Worm (Caenorhabditis elegans): ENCODE results near the gene ufl-1.

- no peak for TF ChIP-seq attf-6 (GFP tag; IDR thresholded peaks at IDR 0.05)
- no peak for TF ChIP-seq mes-4 (tag; optimal IDR thresholded peaks at IDR 0.05)
- TF ChIP-seq T07F8.4 (tag; optimal IDR thresholded peaks at IDR 0.05), result no peak
- TF ChIP-seq F37B4.10 (GFP tag; IDR thresholded peaks at IDR 0.05), result no peak
- TF ChIP-seq ceh-27 (GFP tag; optimal IDR thresholded peaks at IDR 0.05), result no peak
- no peak for TF ChIP-seq ccch-3 (GFP tag; optimal IDR thresholded peaks at IDR 0.05)
- no peak for TF ChIP-seq Y79H2A.3 (GFP tag; conservative IDR thresholded peaks at IDR 0.05)
- no peak for TF ChIP-seq attf-3 (GFP tag; conservative IDR thresholded peaks at IDR 0.05)
- TF ChIP-seq Y95B8A.8 (GFP tag; IDR thresholded peaks at IDR 0.05), result no peak
- TF ChIP-seq nhr-179 (tag; optimal IDR thresholded peaks at IDR 0.05), result no peak
- no peak for TF ChIP-seq zfh-2 (GFP tag; conservative IDR thresholded peaks at IDR 0.05)
- TF ChIP-seq B0035.1 (tag; optimal IDR thresholded peaks at IDR 0.05), result no peak
- no peak for TF ChIP-seq snpc-4 (GFP tag; optimal IDR thresholded peaks at IDR 0.05)
- TF ChIP-seq snpc-4 (tag; optimal IDR thresholded peaks at IDR 0.05), result no peak
These were observed 11.1 kb upstream of the ufl-1 start for ce11 chrIV:7047762-7048178.

All from whole organism, young adult.